Worm (Caenorhabditis elegans) whole organism, late embryonic: ENCODE results near the gene rpoa-12.

Experiments
- T23F11.4 ChIP-seq: fragments of 200-800 bp; sonication (Bioruptor generic); optimal IDR thresholded peaks from 2 replicates; lab custom pipeline; 2018; ENCODE audit warnings: mild to moderate bottlenecking, missing genetic modification characterization, missing compliant biosample characterization
- ceh-48 ChIP-seq: sonication (generic microtip); optimal IDR thresholded peaks from 2 replicates; lab custom pipeline; 2016; ENCODE audit warnings: missing genetic modification characterization, inconsistent platforms, missing compliant biosample characterization
- dve-1 ChIP-seq: sonication (generic microtip); optimal IDR thresholded peaks from 2 replicates; lab custom pipeline; 2017; ENCODE audit warnings: antibody characterized with exemption, mild to moderate bottlenecking, missing genetic modification characterization, missing compliant biosample characterization
- elt-4 ChIP-seq: sonication (generic microtip); optimal IDR thresholded peaks from 2 replicates; lab custom pipeline; 2016; ENCODE audit warnings: missing genetic modification characterization, missing compliant biosample characterization
- ets-4 ChIP-seq: sonication (generic microtip); optimal IDR thresholded peaks from 2 replicates; lab custom pipeline; 2016; ENCODE audit warnings: missing genetic modification characterization, missing compliant biosample characterization
- pha-4 ChIP-seq: fragments of 150-350 bp; optimal IDR thresholded peaks from 2 replicates; lab custom pipeline; 2018; ENCODE audit warnings: missing biosample characterization, missing genetic modification reagents, missing genetic modification characterization
- pqm-1 ChIP-seq: sonication (generic microtip); optimal IDR thresholded peaks from 2 replicates; lab custom pipeline; 2016; ENCODE audit warnings: missing genetic modification characterization, missing compliant biosample characterization
- rnt-1 ChIP-seq: sonication (generic microtip); optimal IDR thresholded peaks from 2 replicates; lab custom pipeline; 2016; ENCODE audit warnings: missing genetic modification characterization, missing compliant biosample characterization
- sox-4 ChIP-seq: sonication (generic microtip); optimal IDR thresholded peaks from 2 replicates; lab custom pipeline; 2017; ENCODE audit warnings: mild to moderate bottlenecking, missing genetic modification characterization, inconsistent platforms, missing compliant biosample characterization
- ztf-16 ChIP-seq: sonication (generic microtip); optimal IDR thresholded peaks from 2 replicates; lab custom pipeline; 2017; ENCODE audit warnings: missing genetic modification characterization, missing compliant biosample characterization

ce11 chrV:14421325-14421724, 1.8 kb downstream of the rpoa-12 start, which contains the start of gene dhs-22:
- TF ChIP-seq rnt-1 (tag; lab: Kevin White, UChicago) (no peak), pqm-1 (no peak), pha-4 (tag; lab: Kevin White, UChicago) (no peak), elt-4 (no peak), T23F11.4 (GFP tag; lab: Kevin White, UChicago) (no peak), ceh-48 (tag; lab: Kevin White, UChicago) (no peak), ztf-16 (tag; lab: Kevin White, UChicago) (no peak), sox-4 (no peak), dve-1 (tag; lab: Kevin White, UChicago) (no peak), ets-4 (tag; lab: Kevin White, UChicago) (no peak)
